Fruit fly (Drosophila melanogaster): ENCODE results near the gene ttm2.
A peak's percentile ranks its signal among the peaks of the same experiment; 100 is the strongest.

The ttm2 gene

dm6 chr3L:247482-248225 is 27.3 kb upstream of the ttm2 start, which contains the start of gene mthl14 (continued):
- no peak for TF ChIP-seq shn (GFP tag; optimal IDR thresholded peaks at IDR 0.05)
- no peak for TF ChIP-seq CG18262 (tag; optimal IDR thresholded peaks at IDR 0.05)
- peak; percentile 1 for TF ChIP-seq CG10431 (GFP tag; optimal IDR thresholded peaks at IDR 0.05)
- TF ChIP-seq exex (tag; optimal IDR thresholded peaks at IDR 0.05), result peak; percentile 92
- peak in 1 of 2 experiments; percentile 51 for TF ChIP-seq eve (GFP tag; optimal IDR thresholded peaks at IDR 0.05)
- TF ChIP-seq Deaf1 (tag; optimal IDR thresholded peaks at IDR 0.05), result no peak
- TF ChIP-seq CG13296 (GFP tag; optimal IDR thresholded peaks at IDR 0.05), result peak; percentile 14
- no peak for TF ChIP-seq wor (GFP tag; IDR thresholded peaks at IDR 0.05)
- TF ChIP-seq CG15601 (tag; optimal IDR thresholded peaks at IDR 0.05), result peak; percentile 50
- TF ChIP-seq ewg (GFP tag; optimal IDR thresholded peaks at IDR 0.05), result no peak
- TF ChIP-seq Sry-β (GFP tag; optimal IDR thresholded peaks at IDR 0.05), result no peak
- TF ChIP-seq Abd-B (GFP tag; optimal IDR thresholded peaks at IDR 0.05), result no peak
- TF ChIP-seq kah (GFP tag; optimal IDR thresholded peaks at IDR 0.05), result no peak
- no peak for TF ChIP-seq Fer1 (GFP tag; optimal IDR thresholded peaks at IDR 0.05)
- no peak for TF ChIP-seq scrt (GFP tag; optimal IDR thresholded peaks at IDR 0.05)
- TF ChIP-seq fd3F (GFP tag; optimal IDR thresholded peaks at IDR 0.05), result no peak

- TF ChIP-seq CG4617 (GFP tag; optimal IDR thresholded peaks at IDR 0.05; ENCODE audit: borderline replicate concordance) (peak; percentile 6), wek (GFP tag; optimal IDR thresholded peaks at IDR 0.05) (no peak), GATAe (GFP tag; conservative IDR thresholded peaks at IDR 0.05) (no peak), pita (GFP tag; optimal IDR thresholded peaks at IDR 0.05) (peak; percentile 12), ac (GFP tag; optimal IDR thresholded peaks at IDR 0.05) (no peak), CG17361 (GFP tag; IDR thresholded peaks at IDR 0.05) (no peak), sqz (GFP tag; optimal IDR thresholded peaks at IDR 0.05) (no peak), CG11696 (GFP tag; IDR thresholded peaks at IDR 0.05) (no peak), CG31365 (tag; optimal IDR thresholded peaks at IDR 0.05) (no peak), br (optimal IDR thresholded peaks at IDR 0.05) (no peak), bcd (GFP tag; optimal IDR thresholded peaks at IDR 0.05) (no peak), CG11093 (GFP tag; IDR thresholded peaks at IDR 0.05) (no peak), Poxn (GFP tag; IDR thresholded peaks at IDR 0.05) (no peak), CG7271 (tag; optimal IDR thresholded peaks at IDR 0.05) (no peak), Myb (GFP tag; optimal IDR thresholded peaks at IDR 0.05) (no peak), ap (GFP tag; IDR thresholded peaks at IDR 0.05) (no peak), gfzf (GFP tag; optimal IDR thresholded peaks at IDR 0.05) (peak; percentile 23), CG5180 (GFP tag; optimal IDR thresholded peaks at IDR 0.05) (peak; percentile 97), Med (GFP tag) (peak; percentile 20), CG7928 (GFP tag; optimal IDR thresholded peaks at IDR 0.05) (no peak), hkb (optimal IDR thresholded peaks at IDR 0.05) (no peak), hkb (GFP tag; IDR thresholded peaks at IDR 0.05) (no peak), CG6654 (GFP tag; optimal IDR thresholded peaks at IDR 0.05) (no peak), Chrac-16 (GFP tag; optimal IDR thresholded peaks at IDR 0.05) (no peak), bbx (GFP tag; IDR thresholded peaks at IDR 0.05; ENCODE audit: partially characterized antibody) (0 out of 2 replicates have a peak, but pooled peaks have one; percentile 40)
Measured at dm6 chr3L:248226-248758, 26.7 kb upstream of the ttm2 start.
